Worm (Caenorhabditis elegans): Measurements from ENCODE around the gene znf-598.

The znf-598 gene

DNA sequence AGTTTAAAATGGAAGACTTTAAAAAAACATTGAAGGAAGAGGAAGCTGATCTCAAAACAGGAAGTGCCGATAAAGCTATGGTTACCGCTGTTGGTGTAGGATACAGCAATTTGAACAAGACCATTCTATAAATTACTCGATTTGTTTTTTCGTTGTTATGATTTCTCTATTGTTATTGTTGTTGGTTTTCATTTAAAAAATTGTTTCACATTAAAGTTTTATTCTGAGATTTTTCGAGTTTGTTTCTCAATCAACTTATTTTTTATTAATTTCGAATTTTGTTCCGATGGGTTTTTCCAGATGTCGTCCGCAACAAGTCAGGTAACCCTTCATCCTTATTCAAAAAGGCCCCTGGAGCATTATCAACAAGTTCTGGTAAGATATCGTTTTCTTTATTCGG, 26.2 kb downstream of the znf-598 start, which contains the start of gene ZK1127.12:
Gene ZK1127.12, plus strand, starts transcription at position 301 of the 400 bp plus-strand sequence.
- TF ChIP-seq syd-9 (tag; optimal IDR thresholded peaks at IDR 0.05), result no peak
- no peak for TF ChIP-seq elt-4 (tag; optimal IDR thresholded peaks at IDR 0.05)
- no peak for TF ChIP-seq ceh-14 (tag; optimal IDR thresholded peaks at IDR 0.05)
- TF ChIP-seq pros-1 (tag; optimal IDR thresholded peaks at IDR 0.05), result no peak
- TF ChIP-seq lim-6 (tag; optimal IDR thresholded peaks at IDR 0.05), result no peak
- TF ChIP-seq rnt-1 (tag; optimal IDR thresholded peaks at IDR 0.05), result no peak
- TF ChIP-seq pha-2 (tag; optimal IDR thresholded peaks at IDR 0.05), result no peak
- no peak for TF ChIP-seq dmd-4 (tag; optimal IDR thresholded peaks at IDR 0.05; ENCODE audit: borderline replicate concordance)
- TF ChIP-seq pha-4 (tag; optimal IDR thresholded peaks at IDR 0.05), result no peak
- TF ChIP-seq unc-55 (GFP tag; optimal IDR thresholded peaks at IDR 0.05), result no peak
- TF ChIP-seq ceh-24 (tag; optimal IDR thresholded peaks at IDR 0.05), result no peak

DNA sequence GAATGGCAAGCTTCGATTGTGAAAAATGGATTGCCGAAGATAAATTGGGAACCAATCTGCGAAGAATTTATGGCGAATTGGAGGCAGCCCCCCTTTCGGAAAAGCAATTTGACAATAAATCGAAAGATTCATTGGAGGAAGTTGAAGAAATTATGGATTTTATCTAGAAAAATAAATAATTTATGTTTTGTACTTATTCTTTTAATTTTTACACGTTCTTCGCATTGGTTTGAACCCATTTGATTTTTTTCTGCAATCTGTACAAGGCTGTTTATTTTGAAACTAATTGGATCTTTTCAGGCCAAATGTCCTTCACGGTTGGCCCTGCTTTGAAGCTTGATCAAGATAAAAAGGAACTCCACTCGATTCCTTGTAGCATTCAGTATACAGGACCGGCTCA, 27.4 kb downstream of the znf-598 start, which contains the start of gene ZK1127.13:
Gene ZK1127.13, plus strand, starts transcription at position 301 of the 400 bp plus-strand sequence.
- no peak for TF ChIP-seq mec-3 (tag; optimal IDR thresholded peaks at IDR 0.05; ENCODE audit: borderline replicate concordance)
- TF ChIP-seq nfya-1 (tag; optimal IDR thresholded peaks at IDR 0.05), result no peak
- no peak for TF ChIP-seq zip-5 (tag; optimal IDR thresholded peaks at IDR 0.05)
- TF ChIP-seq hlh-6 (tag; optimal IDR thresholded peaks at IDR 0.05), result no peak
- no peak for TF ChIP-seq ztf-16 (tag; optimal IDR thresholded peaks at IDR 0.05)
- TF ChIP-seq elt-2 (tag; optimal IDR thresholded peaks at IDR 0.05), result no peak
- no peak for TF ChIP-seq ceh-24 (tag; optimal IDR thresholded peaks at IDR 0.05)
- no peak for TF ChIP-seq odd-2 (tag; optimal IDR thresholded peaks at IDR 0.05)
- no peak for TF ChIP-seq pha-2 (tag; optimal IDR thresholded peaks at IDR 0.05)

DNA sequence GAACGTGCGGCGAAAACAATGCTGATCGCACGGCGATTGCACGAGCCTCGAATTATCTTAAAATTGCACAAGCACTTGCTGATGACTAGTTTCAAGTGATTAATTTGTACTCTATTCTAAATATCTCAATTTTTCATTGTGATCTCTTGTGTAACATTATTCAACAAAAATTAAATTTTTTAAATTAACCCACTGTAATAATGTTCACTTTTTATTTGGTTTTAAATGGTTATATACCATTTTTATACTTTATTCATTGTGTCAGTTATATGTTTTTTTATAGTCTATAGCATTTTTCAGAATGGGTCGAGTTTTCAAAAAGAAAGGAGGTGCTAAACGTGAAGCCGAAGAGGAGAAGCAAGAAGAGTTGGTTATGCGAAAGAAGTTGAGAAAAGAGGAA, 28.0 kb downstream of the znf-598 start, which contains the start of gene ZK1127.4:
Gene ZK1127.4, plus strand, starts transcription at position 301 of the 400 bp plus-strand sequence.
- TF ChIP-seq nhr-232 (tag; optimal IDR thresholded peaks at IDR 0.05) (no peak), unc-42 (tag; optimal IDR thresholded peaks at IDR 0.05) (no peak), sox-2 (GFP tag; IDR thresholded peaks at IDR 0.05) (no peak)

ce11 chrII:7054987-7055386, 29.4 kb downstream of the znf-598 start, which contains the start of gene ZK1127.3:
Gene ZK1127.3, plus strand, starts transcription at chrII:7055287.
- TF ChIP-seq pag-3 (tag; optimal IDR thresholded peaks at IDR 0.05; ENCODE audit: borderline replicate concordance) (no peak), che-1 (tag; optimal IDR thresholded peaks at IDR 0.05) (no peak), hlh-8 (tag; optimal IDR thresholded peaks at IDR 0.05) (no peak), Y22D7AL.16 (tag; optimal IDR thresholded peaks at IDR 0.05) (no peak), pha-4 (tag; optimal IDR thresholded peaks at IDR 0.05) (no peak), unc-3 (GFP tag; conservative IDR thresholded peaks at IDR 0.05) (no peak), unc-3 (tag; optimal IDR thresholded peaks at IDR 0.05) (no peak), ceh-31 (tag; optimal IDR thresholded peaks at IDR 0.05) (no peak), lin-11 (tag; optimal IDR thresholded peaks at IDR 0.05) (no peak)

DNA sequence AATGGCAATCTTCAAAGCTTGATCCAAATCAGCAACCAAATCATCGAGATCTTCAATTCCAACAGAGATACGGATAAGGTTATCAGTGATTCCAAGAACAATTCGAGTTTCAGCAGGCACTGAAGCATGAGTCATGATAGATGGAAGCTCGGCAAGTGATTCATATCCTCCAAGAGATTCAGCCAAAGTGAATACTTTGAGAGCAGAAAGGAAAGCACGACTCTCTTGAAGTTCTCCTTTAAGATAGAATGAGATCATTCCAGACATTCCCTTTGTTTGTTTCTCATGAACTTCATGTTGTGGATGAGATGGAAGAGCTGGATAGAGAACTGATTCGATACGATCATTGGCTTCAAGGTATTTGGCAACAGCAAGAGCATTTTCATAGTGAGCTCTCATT, 30.7 kb downstream of the znf-598 start:
- TF ChIP-seq hlh-15 (tag; optimal IDR thresholded peaks at IDR 0.05), result no peak
- no peak for TF ChIP-seq ceh-48 (tag; optimal IDR thresholded peaks at IDR 0.05)

DNA sequence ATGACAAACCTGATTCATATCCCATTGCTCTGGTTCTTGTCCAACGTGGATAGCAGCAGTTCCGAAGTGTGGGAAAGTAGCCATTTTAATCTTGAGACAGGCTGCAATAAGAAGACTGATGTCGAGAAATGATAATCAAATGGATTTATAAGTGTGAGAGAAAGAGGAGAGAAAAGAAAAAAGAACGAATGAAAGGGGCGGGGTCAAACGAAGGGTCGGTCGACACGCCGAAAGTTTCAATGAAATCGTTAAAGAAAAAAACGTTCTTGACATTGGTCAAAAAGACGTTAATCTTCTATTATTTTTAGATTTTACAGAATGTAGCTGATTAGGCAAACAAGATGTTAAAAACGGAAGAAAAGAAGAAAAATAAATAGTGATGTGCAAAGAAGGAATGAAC, 32.3 kb downstream of the znf-598 start, which contains the start of gene cth-2:
Gene cth-2, minus strand, starts transcription at position 101 of the 400 bp plus-strand sequence.
- no peak for TF ChIP-seq unc-86 (tag; optimal IDR thresholded peaks at IDR 0.05)
- TF ChIP-seq ceh-24 (tag; optimal IDR thresholded peaks at IDR 0.05), result no peak
- no peak for TF ChIP-seq ttx-3 (tag; optimal IDR thresholded peaks at IDR 0.05)
- TF ChIP-seq ceh-45 (GFP tag; IDR thresholded peaks at IDR 0.05), result no peak
- TF ChIP-seq sox-2 (GFP tag; IDR thresholded peaks at IDR 0.05), result no peak
- TF ChIP-seq nhr-11 (tag; optimal IDR thresholded peaks at IDR 0.05), result no peak
- no peak for TF ChIP-seq ahr-1 (tag; optimal IDR thresholded peaks at IDR 0.05)
- TF ChIP-seq gmeb-2 (tag; optimal IDR thresholded peaks at IDR 0.05), result no peak
- no peak for TF ChIP-seq ceh-19 (GFP tag; optimal IDR thresholded peaks at IDR 0.05)
- no peak for TF ChIP-seq ceh-18 (tag; optimal IDR thresholded peaks at IDR 0.05)
- TF ChIP-seq hlh-30 (tag; optimal IDR thresholded peaks at IDR 0.05; ENCODE audit: insufficient read depth), result no peak
- no peak for TF ChIP-seq ceh-22 (tag; optimal IDR thresholded peaks at IDR 0.05)
- TF ChIP-seq eyg-1 (tag; optimal IDR thresholded peaks at IDR 0.05), result no peak
- TF ChIP-seq ceh-6 (GFP tag; optimal IDR thresholded peaks at IDR 0.05), result no peak
- no peak for TF ChIP-seq che-1 (tag; optimal IDR thresholded peaks at IDR 0.05)

All from whole organism, late embryonic.